Worm (Caenorhabditis elegans) whole organism, late embryonic: ENCODE measurements around the gene hsp-17.

Experiments used
- C38D4.7 ChIP-seq: fragments of 200-800 bp; sonication (Bioruptor generic); optimal IDR thresholded peaks from 2 replicates; lab custom pipeline; 2018; ENCODE audit warnings: mild to moderate bottlenecking, missing genetic modification characterization, moderate library complexity, missing compliant biosample characterization
- K02D7.2 ChIP-seq: sonication (generic microtip); optimal IDR thresholded peaks from 2 replicates; lab custom pipeline; 2017; ENCODE audit warnings: mild to moderate bottlenecking, missing genetic modification characterization, missing compliant biosample characterization
- Y22D7AL.16 ChIP-seq: sonication (generic microtip); optimal IDR thresholded peaks from 2 replicates; lab custom pipeline; 2016; ENCODE audit warnings: missing genetic modification characterization, missing compliant biosample characterization
- ahr-1 ChIP-seq: sonication (generic microtip); optimal IDR thresholded peaks from 2 replicates; lab custom pipeline; 2016; ENCODE audit warnings: missing genetic modification characterization, missing compliant biosample characterization
- ceh-18 ChIP-seq: sonication (generic microtip); optimal IDR thresholded peaks from 2 replicates; lab custom pipeline; 2016; ENCODE audit warnings: missing genetic modification characterization, missing compliant biosample characterization
- ceh-19 ChIP-seq: fragments of 200-800 bp; sonication (Bioruptor generic); optimal IDR thresholded peaks from 2 replicates; lab custom pipeline; 2018; ENCODE audit warnings: mild to moderate bottlenecking, missing genetic modification characterization, missing compliant biosample characterization
- ceh-2 ChIP-seq: sonication (generic microtip); optimal IDR thresholded peaks from 2 replicates; lab custom pipeline; 2016; ENCODE audit warnings: missing genotype, missing genetic modification characterization, missing compliant biosample characterization
- ceh-22 ChIP-seq: sonication (generic microtip); optimal IDR thresholded peaks from 2 replicates; lab custom pipeline; 2017; ENCODE audit warnings: missing biosample characterization, missing genetic modification characterization
- ceh-24 ChIP-seq: sonication (generic microtip); optimal IDR thresholded peaks from 2 replicates; lab custom pipeline; 2016; ENCODE audit warnings: mild to moderate bottlenecking, missing genetic modification characterization, missing compliant biosample characterization
- ceh-30 ChIP-seq: fragments of 150-350 bp; optimal IDR thresholded peaks from 2 replicates; lab custom pipeline; 2014; ENCODE audit warnings: missing biosample characterization, missing genetic modification characterization
- che-1 ChIP-seq: sonication (generic microtip); optimal IDR thresholded peaks from 2 replicates; lab custom pipeline; 2016; ENCODE audit warnings: mild to moderate bottlenecking, missing genetic modification characterization, missing compliant biosample characterization
- dve-1 ChIP-seq: sonication (generic microtip); optimal IDR thresholded peaks from 2 replicates; lab custom pipeline; 2017; ENCODE audit warnings: antibody characterized with exemption, mild to moderate bottlenecking, missing genetic modification characterization, missing compliant biosample characterization
- elt-2 ChIP-seq: sonication (generic microtip); optimal IDR thresholded peaks from 2 replicates; lab custom pipeline; 2016; ENCODE audit warnings: missing genetic modification reagents, missing genetic modification characterization, missing compliant biosample characterization
- elt-4 ChIP-seq: sonication (generic microtip); optimal IDR thresholded peaks from 2 replicates; lab custom pipeline; 2016; ENCODE audit warnings: missing genetic modification characterization, missing compliant biosample characterization
- ets-4 ChIP-seq: sonication (generic microtip); optimal IDR thresholded peaks from 2 replicates; lab custom pipeline; 2016; ENCODE audit warnings: missing genetic modification characterization, missing compliant biosample characterization
- eyg-1 ChIP-seq: sonication (generic microtip); optimal IDR thresholded peaks from 2 replicates; lab custom pipeline; 2016; ENCODE audit warnings: missing genotype, missing genetic modification characterization, missing compliant biosample characterization
- fax-1 ChIP-seq: sonication (generic microtip); optimal IDR thresholded peaks from 2 replicates; lab custom pipeline; 2016; ENCODE audit warnings: missing genotype, missing genetic modification characterization, missing compliant biosample characterization
- fkh-6 ChIP-seq: sonication (generic microtip); optimal IDR thresholded peaks from 2 replicates; lab custom pipeline; 2016; ENCODE audit warnings: missing genetic modification characterization, missing compliant biosample characterization
- hlh-30 ChIP-seq: sonication (generic microtip); optimal IDR thresholded peaks from 2 replicates; lab custom pipeline; 2017; ENCODE audit warnings: antibody characterized with exemption, missing genetic modification characterization, missing compliant biosample characterization; ENCODE audit not compliant: insufficient read depth
- lim-6 ChIP-seq: sonication (generic microtip); optimal IDR thresholded peaks from 2 replicates; lab custom pipeline; 2016; ENCODE audit warnings: missing genetic modification characterization, missing compliant biosample characterization
- madf-2 ChIP-seq: sonication (generic microtip); optimal IDR thresholded peaks from 2 replicates; lab custom pipeline; 2017; ENCODE audit warnings: missing genetic modification characterization, missing compliant biosample characterization
- mec-3 ChIP-seq: sonication (generic microtip); optimal IDR thresholded peaks from 2 replicates; lab custom pipeline; 2016; ENCODE audit warnings: borderline replicate concordance, missing genetic modification characterization, missing compliant biosample characterization
- nfya-1 ChIP-seq: sonication (generic microtip); optimal IDR thresholded peaks from 2 replicates; lab custom pipeline; 2017; ENCODE audit warnings: missing genetic modification characterization, mild to moderate bottlenecking, missing compliant biosample characterization, antibody characterized with exemption, moderate library complexity
- nhr-11 ChIP-seq: fragments of 150-350 bp; optimal IDR thresholded peaks from 2 replicates; lab custom pipeline; 2014; ENCODE audit warnings: missing biosample characterization, missing genetic modification characterization
- nhr-232 ChIP-seq: sonication (generic microtip); optimal IDR thresholded peaks from 2 replicates; lab custom pipeline; 2016; ENCODE audit warnings: missing genetic modification characterization, missing compliant biosample characterization
- npax-4 ChIP-seq: sonication (generic microtip); optimal IDR thresholded peaks from 2 replicates; lab custom pipeline; 2016; ENCODE audit warnings: missing genetic modification characterization, missing compliant biosample characterization
- pag-3 ChIP-seq: sonication (generic microtip); optimal IDR thresholded peaks from 2 replicates; lab custom pipeline; 2016; ENCODE audit warnings: missing compliant biosample characterization, missing genetic modification characterization, borderline replicate concordance
- pax-1 ChIP-seq: fragments of 150-350 bp; optimal IDR thresholded peaks from 2 replicates; lab custom pipeline; 2014; ENCODE audit warnings: missing biosample characterization, missing genetic modification characterization
- pha-4 ChIP-seq: fragments of 150-350 bp; optimal IDR thresholded peaks from 2 replicates; lab custom pipeline; 2018; ENCODE audit warnings: missing biosample characterization, missing genetic modification reagents, missing genetic modification characterization
- pqm-1 ChIP-seq: sonication (generic microtip); optimal IDR thresholded peaks from 2 replicates; lab custom pipeline; 2016; ENCODE audit warnings: missing genetic modification characterization, missing compliant biosample characterization
- ref-2 ChIP-seq: sonication (generic microtip); optimal IDR thresholded peaks from 2 replicates; lab custom pipeline; 2016; ENCODE audit warnings: missing genetic modification characterization, missing compliant biosample characterization
- rnt-1 ChIP-seq: sonication (generic microtip); optimal IDR thresholded peaks from 2 replicates; lab custom pipeline; 2016; ENCODE audit warnings: missing genetic modification characterization, missing compliant biosample characterization
- sox-2 ChIP-seq: fragments of 200-800 bp; sonication (Bioruptor generic); IDR thresholded peaks from 2 replicates; pipeline ENCODE4 v1.3.6; 2022; ENCODE audit warnings: missing genetic modification reagents, missing genetic modification characterization, missing compliant biosample characterization
- sox-4 ChIP-seq: sonication (generic microtip); optimal IDR thresholded peaks from 2 replicates; lab custom pipeline; 2017; ENCODE audit warnings: mild to moderate bottlenecking, missing genetic modification characterization, inconsistent platforms, missing compliant biosample characterization
- tbx-7 ChIP-seq: sonication (generic microtip); optimal IDR thresholded peaks from 2 replicates; lab custom pipeline; 2016; ENCODE audit warnings: missing genotype, missing genetic modification characterization, missing compliant biosample characterization
- unc-3 ChIP-seq, 2 experiments: fragments of 200-800 bp in 1 of 2; sonication (Bioruptor generic) in 1 of 2; sonication (generic microtip) in 1 of 2; conservative IDR thresholded peaks in 1 of 2; optimal IDR thresholded peaks in 1 of 2; 2 replicates each; pipeline versions ENCODE4 v1.3.6 to Lab custom; 2016 to 2022; ENCODE audit warnings: missing compliant biosample characterization in 2 of 2, missing genetic modification characterization in 2 of 2, missing genetic modification reagents in 1 of 2
- unc-42 ChIP-seq: sonication (generic microtip); optimal IDR thresholded peaks from 2 replicates; lab custom pipeline; 2016; ENCODE audit warnings: missing genotype, missing genetic modification characterization, missing compliant biosample characterization
- unc-86 ChIP-seq: sonication (generic microtip); optimal IDR thresholded peaks from 2 replicates; lab custom pipeline; 2016; ENCODE audit warnings: missing genetic modification characterization, missing compliant biosample characterization

hsp-17 gene

DNA sequence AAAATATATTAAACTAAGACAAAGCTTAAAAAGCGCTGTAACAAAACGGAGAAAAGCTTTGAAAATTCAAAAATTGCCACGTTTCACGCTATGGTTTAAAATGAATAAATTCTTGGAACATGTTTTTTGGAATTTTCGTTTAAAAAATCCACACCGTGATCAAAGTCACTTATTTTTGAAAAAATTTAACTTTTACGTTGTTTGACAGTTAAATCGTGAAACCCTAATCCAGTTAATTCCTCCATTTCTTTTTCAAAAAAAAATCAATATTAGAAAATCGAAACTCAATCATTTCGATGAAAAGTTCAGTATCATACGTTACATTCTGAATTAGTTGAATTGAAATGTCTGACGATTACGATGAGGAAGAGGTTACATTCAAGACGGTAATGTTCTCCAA is 9.9 kb downstream of the hsp-17 start, which contains the start of gene F38E1.3:
TSS of gene F38E1.3 (plus strand) at position 301 of the 400 bp plus-strand sequence.
- no peak for TF ChIP-seq unc-42 (tag; lab: Kevin White, UChicago)
- no peak for TF ChIP-seq fax-1 (tag; lab: Kevin White, UChicago)
- TF ChIP-seq pha-4 (tag; lab: Kevin White, UChicago): no peak
- TF ChIP-seq sox-4 (tag; lab: Kevin White, UChicago): no peak
- no peak for TF ChIP-seq C38D4.7 (GFP tag; lab: Kevin White, UChicago)
- TF ChIP-seq nhr-232 (tag; lab: Kevin White, UChicago): no peak
- no peak for TF ChIP-seq ceh-19
- TF ChIP-seq unc-86: no peak
- TF ChIP-seq sox-2 (GFP tag; lab: Robert Waterston, UW): no peak

DNA sequence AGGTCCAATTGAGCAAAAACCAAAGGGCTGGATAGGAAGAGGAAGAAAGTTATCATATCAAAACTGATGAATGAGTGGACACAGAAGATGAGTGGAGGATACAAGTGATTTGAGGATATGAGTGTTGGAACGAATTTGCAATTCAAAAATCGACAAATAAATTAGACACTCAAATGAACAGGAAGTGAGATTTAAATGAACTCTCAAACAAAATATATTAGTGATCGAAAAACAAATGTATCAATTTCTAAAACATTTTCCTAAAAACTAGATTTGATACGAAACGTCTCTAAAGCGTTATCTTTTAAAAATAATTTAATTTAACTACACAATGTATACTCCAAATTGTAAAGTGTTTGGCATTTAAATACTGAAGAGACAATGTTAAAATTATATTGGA is 10.3 kb downstream of the hsp-17 start, which contains the start of gene F38E1.10:
TSS of gene F38E1.10 (minus strand) at position 101 of the 400 bp plus-strand sequence.
- TF ChIP-seq hlh-30 (tag; lab: Kevin White, UChicago): no peak
- no peak for TF ChIP-seq lim-6 (tag; lab: Kevin White, UChicago)
- no peak for TF ChIP-seq nhr-11
- no peak for TF ChIP-seq ahr-1
- TF ChIP-seq npax-4 (tag; lab: Kevin White, UChicago): no peak
- TF ChIP-seq che-1 (tag; lab: Kevin White, UChicago): no peak
- TF ChIP-seq pax-1 (tag; lab: Kevin White, UChicago): no peak
- no peak for TF ChIP-seq eyg-1
- no peak for TF ChIP-seq C38D4.7 (GFP tag; lab: Kevin White, UChicago)
- no peak for TF ChIP-seq ceh-30 (tag; lab: Kevin White, UChicago)
- TF ChIP-seq elt-2 (tag; lab: Kevin White, UChicago): no peak
- TF ChIP-seq unc-42 (tag; lab: Kevin White, UChicago): no peak
- no peak for TF ChIP-seq fkh-6 (tag; lab: Kevin White, UChicago)
- no peak for TF ChIP-seq unc-86

DNA sequence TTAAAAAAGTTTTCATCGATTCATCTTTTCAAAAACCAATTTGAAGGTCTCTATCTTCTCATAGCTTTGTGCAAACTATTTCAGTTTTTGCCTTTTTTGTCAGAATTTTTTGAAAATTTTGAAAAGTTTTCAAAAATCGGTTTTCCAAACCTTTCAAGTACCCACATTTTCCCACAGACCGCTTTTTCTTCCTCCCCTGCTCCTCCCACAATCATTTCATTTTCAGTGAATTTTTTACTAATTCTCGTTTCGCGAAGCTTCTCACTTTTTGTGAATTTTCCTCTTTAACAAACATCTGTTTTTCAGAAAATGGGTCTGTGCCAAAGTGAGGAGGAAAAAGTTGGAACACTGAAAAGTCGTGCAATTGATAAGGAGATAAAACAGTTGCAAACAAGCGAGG is 15.0 kb downstream of the hsp-17 start, which contains the start of gene gpa-2:
TSS of gene gpa-2 (plus strand) at position 301 of the 400 bp plus-strand sequence.
- TF ChIP-seq K02D7.2 (tag; lab: Kevin White, UChicago): no peak
- TF ChIP-seq, all 69 proteins: peak for 0

DNA sequence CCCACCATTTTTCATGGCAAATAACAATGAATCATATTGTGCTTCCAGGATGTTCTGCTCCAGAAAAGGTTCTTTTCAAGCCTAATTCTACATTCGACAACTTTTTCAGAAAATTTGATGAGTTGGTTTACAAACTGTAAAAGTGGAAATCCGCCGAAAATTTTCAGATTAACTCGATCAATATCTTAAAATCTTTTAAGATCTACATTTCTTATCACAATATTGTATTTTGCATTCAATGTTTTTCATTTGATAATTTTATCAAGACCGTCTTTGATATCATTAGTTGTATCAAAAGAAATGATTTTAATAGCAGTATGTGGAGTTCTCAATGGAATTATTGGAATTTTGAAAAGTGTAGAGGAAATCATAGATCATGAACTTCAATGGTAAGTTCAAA is 25.9 kb downstream of the hsp-17 start, which contains the start of gene F38E1.6:
TSS of gene F38E1.6 (plus strand) at position 301 of the 400 bp plus-strand sequence.
- TF ChIP-seq ceh-18 (no peak), mec-3 (tag; lab: Kevin White, UChicago) (no peak), npax-4 (tag; lab: Kevin White, UChicago) (no peak), rnt-1 (tag; lab: Kevin White, UChicago) (no peak), ref-2 (no peak), ets-4 (no peak)

DNA sequence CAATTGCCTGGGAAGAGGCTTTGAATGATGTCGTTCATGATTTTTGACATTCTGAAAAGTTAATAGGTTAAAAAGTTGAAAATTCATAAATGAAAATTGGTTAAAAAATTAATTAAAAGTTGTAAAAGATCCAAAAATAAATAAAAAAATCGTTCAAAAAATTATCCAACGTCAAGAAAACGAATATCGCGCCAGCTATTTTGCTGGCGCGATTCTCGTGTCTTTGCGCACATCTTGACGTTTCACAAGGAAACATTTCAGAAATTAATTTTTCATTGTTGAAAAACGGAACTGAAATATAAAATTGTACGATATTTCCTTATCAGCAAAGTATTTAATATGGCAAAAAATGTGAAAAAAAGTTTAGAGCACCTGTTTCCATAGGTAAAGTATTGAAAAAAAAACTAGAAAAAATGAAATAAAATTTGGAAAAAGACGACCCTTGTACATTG is 26.6 kb downstream of the hsp-17 start, which contains the start of gene mpdu-1:
TSS of gene mpdu-1 (minus strand) at position 51 of the 452 bp plus-strand sequence.
- TF ChIP-seq nfya-1 (tag; lab: Kevin White, UChicago) (peak; percentile 27), elt-2 (tag; lab: Kevin White, UChicago) (peak; percentile 36), ceh-24 (no peak), fkh-6 (tag; lab: Kevin White, UChicago) (no peak), che-1 (tag; lab: Kevin White, UChicago) (no peak), Y22D7AL.16 (tag; lab: Kevin White, UChicago) (no peak), dve-1 (tag; lab: Kevin White, UChicago) (no peak), tbx-7 (tag; lab: Kevin White, UChicago) (no peak), nhr-11 (no peak), ceh-2 (no peak)

DNA sequence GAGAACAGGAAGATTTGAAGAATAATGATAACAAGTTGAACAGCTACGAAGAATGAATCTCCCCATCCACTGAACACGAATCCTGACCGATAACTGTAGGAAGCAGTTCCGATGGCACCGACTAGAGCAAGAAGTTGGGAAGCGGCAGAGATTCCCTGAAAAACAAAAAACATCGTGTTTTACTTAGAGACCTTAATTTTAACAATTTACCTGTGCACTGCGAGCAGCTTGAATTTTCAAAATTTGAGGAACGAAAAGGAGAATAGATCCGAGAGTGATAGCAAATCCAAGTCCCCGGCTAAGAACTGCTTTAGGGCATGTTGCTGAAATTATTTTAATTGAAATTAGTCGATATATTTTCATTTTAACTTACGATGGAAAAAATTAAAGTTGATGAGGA is 27.0 kb downstream of the hsp-17 start:
- no peak for TF ChIP-seq madf-2 (tag; lab: Kevin White, UChicago)
- no peak for TF ChIP-seq K02D7.2 (tag; lab: Kevin White, UChicago)
- no peak for TF ChIP-seq unc-3 (GFP tag; conservative IDR thresholded peaks at IDR 0.05; lab: Robert Waterston, UW)
- TF ChIP-seq unc-3 (tag; optimal IDR thresholded peaks at IDR 0.05; lab: Kevin White, UChicago): no peak
- TF ChIP-seq unc-86: no peak
- TF ChIP-seq lim-6 (tag; lab: Kevin White, UChicago): no peak
- TF ChIP-seq tbx-7 (tag; lab: Kevin White, UChicago): no peak
- no peak for TF ChIP-seq Y22D7AL.16 (tag; lab: Kevin White, UChicago)
- TF ChIP-seq ceh-22 (tag; lab: Kevin White, UChicago): no peak
- no peak for TF ChIP-seq elt-4
- TF ChIP-seq pag-3: no peak
- TF ChIP-seq fax-1 (tag; lab: Kevin White, UChicago): no peak
- TF ChIP-seq pqm-1 (tag; lab: Kevin White, UChicago): no peak
- no peak for TF ChIP-seq nhr-11
